Worm (Caenorhabditis elegans): ENCODE measurements around the gene srh-250.

The srh-250 gene

ce11 chrII:3901108-3901507, 22.7 kb downstream of the srh-250 start, which contains the start of gene F53C3.4 (continued):
- no peak for TF ChIP-seq B0336.3 (GFP tag; IDR thresholded peaks at IDR 0.05)
- no peak for TF ChIP-seq ztf-3 (GFP tag; optimal IDR thresholded peaks at IDR 0.05)
- no peak for TF ChIP-seq lin-35 (GFP tag; optimal IDR thresholded peaks at IDR 0.05)
- no peak for TF ChIP-seq F10E7.11 (tag; optimal IDR thresholded peaks at IDR 0.05)
- no peak for TF ChIP-seq T07F8.4 (tag; optimal IDR thresholded peaks at IDR 0.05)

ce11 chrII:3902798-3903197, 24.4 kb downstream of the srh-250 start, which contains the start of gene F53C3.3:
F53C3.3 (plus strand) TSS chrII:3902856.
- TF ChIP-seq hlh-26 (GFP tag; conservative IDR thresholded peaks at IDR 0.05) (no peak), egrh-3 (GFP tag; IDR thresholded peaks at IDR 0.05) (peak; percentile 52; the same call in 1 of the 2 replicates), cebp-1 (GFP tag; IDR thresholded peaks at IDR 0.05) (no peak), cebp-1 (tag; optimal IDR thresholded peaks at IDR 0.05) (no peak)

ce11 chrII:3906615-3907190, 28.3 kb downstream of the srh-250 start, which contains the start of the genes F53C3.11 and fbxb-103:
F53C3.11 (minus strand) TSS chrII:3906715.
fbxb-103 (plus strand) TSS chrII:3907140.
- TF ChIP-seq F10E7.11 (tag; optimal IDR thresholded peaks at IDR 0.05) (no peak), F57A8.1 (GFP tag; optimal IDR thresholded peaks at IDR 0.05) (no peak), ztf-28 (GFP tag; IDR thresholded peaks at IDR 0.05) (no peak), dox-1 (GFP tag; IDR thresholded peaks at IDR 0.05) (no peak), unc-130 (GFP tag; optimal IDR thresholded peaks at IDR 0.05) (no peak), Y95B8A.8 (GFP tag; IDR thresholded peaks at IDR 0.05) (no peak), C17E4.6 (GFP tag; IDR thresholded peaks at IDR 0.05) (no peak), rec-8 (tag; optimal IDR thresholded peaks at IDR 0.05) (no peak), B0035.1 (tag; optimal IDR thresholded peaks at IDR 0.05) (no peak), chd-7 (tag; optimal IDR thresholded peaks at IDR 0.05) (no peak), nfya-1 (tag; optimal IDR thresholded peaks at IDR 0.05; ENCODE audit: borderline replicate concordance, insufficient read depth) (no peak), athp-1 (tag; optimal IDR thresholded peaks at IDR 0.05) (no peak), dpl-1 (GFP tag; optimal IDR thresholded peaks at IDR 0.05) (no peak), cebp-2 (GFP tag; IDR thresholded peaks at IDR 0.05) (no peak), ccch-3 (GFP tag; optimal IDR thresholded peaks at IDR 0.05) (no peak), zfh-2 (GFP tag; conservative IDR thresholded peaks at IDR 0.05) (no peak), aptf-3 (GFP tag; IDR thresholded peaks at IDR 0.05) (no peak)

- 0 out of 2 replicates have a peak, but pooled peaks have one; percentile 54 for TF ChIP-seq nfyb-1 (GFP tag; IDR thresholded peaks at IDR 0.05)
- TF ChIP-seq madf-8 (GFP tag; conservative IDR thresholded peaks at IDR 0.05), result no peak
- no peak for TF ChIP-seq zfh-2 (GFP tag; conservative IDR thresholded peaks at IDR 0.05)
These were observed 29.7 kb downstream of the srh-250 start for ce11 chrII:3908135-3908534.

ce11 chrII:3909301-3909700, 30.9 kb downstream of the srh-250 start:
- TF ChIP-seq dpl-1 (GFP tag; optimal IDR thresholded peaks at IDR 0.05), result no peak
- TF ChIP-seq mcd-1 (GFP tag; IDR thresholded peaks at IDR 0.05), result no peak
- TF ChIP-seq lin-40 (tag; optimal IDR thresholded peaks at IDR 0.05), result no peak
- TF ChIP-seq F55B11.4 (tag; optimal IDR thresholded peaks at IDR 0.05; ENCODE audit: borderline replicate concordance, insufficient read depth), result no peak
- TF ChIP-seq bed-1 (GFP tag; IDR thresholded peaks at IDR 0.05), result no peak
- no peak for TF ChIP-seq pha-4 (tag; optimal IDR thresholded peaks at IDR 0.05)
- TF ChIP-seq tbx-9 (tag; optimal IDR thresholded peaks at IDR 0.05; ENCODE audit: borderline replicate concordance), result no peak
- TF ChIP-seq ztf-18 (tag; optimal IDR thresholded peaks at IDR 0.05), result no peak
- TF ChIP-seq ztf-3 (GFP tag; optimal IDR thresholded peaks at IDR 0.05), result no peak
